Fruit fly (Drosophila melanogaster): ENCODE data around the gene twit.

twit gene

DNA sequence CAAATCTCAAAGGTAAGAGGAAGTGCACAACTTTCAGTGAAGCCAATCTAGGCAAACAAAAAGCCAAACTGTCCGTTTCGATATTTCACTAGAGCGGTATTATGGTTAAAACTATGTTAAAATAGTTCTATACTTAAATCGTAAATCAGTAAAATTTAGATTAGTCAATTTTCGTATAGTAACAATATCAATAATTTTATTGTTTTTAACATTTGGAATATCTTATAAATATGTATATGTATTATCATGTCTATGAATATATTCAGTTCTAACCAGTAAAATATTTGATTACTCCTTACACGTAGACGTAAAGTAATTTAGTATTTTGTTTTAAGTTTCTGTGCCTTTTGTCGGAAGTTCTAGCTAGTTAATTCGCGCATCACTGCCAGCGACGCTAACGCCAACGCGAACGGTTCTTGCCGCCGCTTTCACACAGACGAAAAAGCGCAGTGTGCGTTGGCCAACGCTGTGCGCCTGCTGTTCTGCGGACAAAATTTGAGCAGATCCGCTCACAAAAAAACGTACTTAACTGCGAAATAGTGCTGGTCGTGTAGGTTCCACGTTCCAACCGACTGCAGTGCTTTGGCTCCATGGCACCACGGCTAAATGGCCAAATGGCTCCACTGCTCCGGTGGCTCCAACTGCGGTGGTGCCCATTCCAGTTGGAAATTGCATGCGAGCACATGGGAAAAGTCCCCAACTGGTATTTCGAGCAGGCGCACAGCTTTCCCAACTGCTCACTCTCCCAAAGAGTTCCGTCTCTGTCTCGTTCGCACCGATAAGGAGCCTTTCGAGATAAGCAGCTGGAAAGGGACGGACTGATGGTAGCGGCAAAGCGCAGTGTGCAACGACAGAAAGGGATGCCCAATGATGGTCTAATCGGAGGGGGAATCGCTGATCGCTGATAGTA lies 28.9 kb upstream of the twit start (continued):
- TF ChIP-seq CG17328 (GFP tag; IDR thresholded peaks at IDR 0.05): 0 out of 2 replicates have a peak, but pooled peaks have one; percentile 25

DNA sequence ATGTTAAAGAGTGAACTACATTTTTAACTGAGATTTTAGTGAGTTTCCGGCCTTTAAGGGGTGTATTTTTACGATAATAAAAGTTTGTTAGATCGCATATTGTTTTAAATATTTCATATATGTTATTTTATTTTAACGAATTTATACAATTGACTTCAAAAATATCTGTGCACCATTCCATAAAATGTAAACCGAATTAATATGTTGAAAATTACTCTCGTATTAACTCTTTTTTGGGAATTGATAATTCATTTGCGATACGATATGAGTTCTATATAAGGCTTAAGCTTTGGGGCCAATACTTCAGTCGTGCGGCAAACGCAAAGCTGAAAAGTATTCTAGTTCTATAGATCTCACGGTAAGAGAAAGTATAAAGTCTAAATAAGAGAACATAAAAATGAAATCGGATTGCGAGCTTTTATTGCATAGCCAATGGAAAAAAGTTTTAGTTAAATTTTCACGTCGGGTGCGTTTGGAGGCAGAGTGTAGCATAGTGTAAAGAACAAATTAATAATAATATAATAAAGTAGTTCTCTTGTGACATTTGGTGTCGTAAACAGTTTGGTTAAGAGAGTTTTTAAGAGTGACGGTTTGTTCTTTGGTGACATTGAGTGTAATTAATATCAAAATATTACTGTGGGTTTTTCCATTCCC lies 28.1 kb upstream of the twit start:
- TF ChIP-seq prd (optimal IDR thresholded peaks at IDR 0.05) (no peak), prd (GFP tag; IDR thresholded peaks at IDR 0.05) (no peak), gcm (GFP tag; optimal IDR thresholded peaks at IDR 0.05) (no peak), CG7928 (GFP tag; optimal IDR thresholded peaks at IDR 0.05) (no peak), fru (optimal IDR thresholded peaks at IDR 0.05) (no peak), CG1832 (GFP tag; optimal IDR thresholded peaks at IDR 0.05) (no peak), Side (GFP tag; optimal IDR thresholded peaks at IDR 0.05) (no peak), bsh (GFP tag; optimal IDR thresholded peaks at IDR 0.05) (no peak), CG13894 (tag; optimal IDR thresholded peaks at IDR 0.05) (peak; percentile 23), CG6654 (GFP tag; optimal IDR thresholded peaks at IDR 0.05) (no peak), CG3281 (GFP tag; optimal IDR thresholded peaks at IDR 0.05) (no peak), da (GFP tag; optimal IDR thresholded peaks at IDR 0.05) (no peak), HLH4C (GFP tag; IDR thresholded peaks at IDR 0.05; ENCODE audit: partially characterized antibody) (no peak), CG11696 (GFP tag; IDR thresholded peaks at IDR 0.05) (no peak), Rx (GFP tag; IDR thresholded peaks at IDR 0.05) (no peak), scrt (GFP tag; optimal IDR thresholded peaks at IDR 0.05) (no peak), CG8359 (GFP tag; optimal IDR thresholded peaks at IDR 0.05; ENCODE audit: borderline replicate concordance) (no peak), Spps (tag; optimal IDR thresholded peaks at IDR 0.05) (no peak), zfh1 (GFP tag; IDR thresholded peaks at IDR 0.05) (no peak), rib (GFP tag; IDR thresholded peaks at IDR 0.05) (0 out of 2 replicates have a peak, but pooled peaks have one; percentile 24), kay (GFP tag; optimal IDR thresholded peaks at IDR 0.05) (no peak), CG8281 (tag; optimal IDR thresholded peaks at IDR 0.05) (no peak), pum (GFP tag; optimal IDR thresholded peaks at IDR 0.05) (no peak), sob (GFP tag; IDR thresholded peaks at IDR 0.05) (no peak), grn (GFP tag; optimal IDR thresholded peaks at IDR 0.05) (no peak), CG31441 (GFP tag; IDR thresholded peaks at IDR 0.05) (no peak), tup (GFP tag; optimal IDR thresholded peaks at IDR 0.05) (no peak), cg (GFP tag; optimal IDR thresholded peaks at IDR 0.05) (no peak), CG7786 (GFP tag; optimal IDR thresholded peaks at IDR 0.05) (no peak), danr (GFP tag; IDR thresholded peaks at IDR 0.05) (no peak), pzg (GFP tag; optimal IDR thresholded peaks at IDR 0.05) (no peak), lab (GFP tag; optimal IDR thresholded peaks at IDR 0.05) (no peak), pfk (GFP tag; optimal IDR thresholded peaks at IDR 0.05) (no peak), inv (GFP tag; IDR thresholded peaks at IDR 0.05; ENCODE audit: partially characterized antibody) (no peak), Elba2 (GFP tag; optimal IDR thresholded peaks at IDR 0.05) (no peak), CG9876 (GFP tag; optimal IDR thresholded peaks at IDR 0.05) (no peak), CG17328 (GFP tag; IDR thresholded peaks at IDR 0.05) (no peak), dpn (GFP tag; optimal IDR thresholded peaks at IDR 0.05) (no peak), Hand (GFP tag; optimal IDR thresholded peaks at IDR 0.05) (no peak), CG2116 (GFP tag; optimal IDR thresholded peaks at IDR 0.05) (no peak), Asciz (GFP tag; optimal IDR thresholded peaks at IDR 0.05) (no peak), sug (tag; optimal IDR thresholded peaks at IDR 0.05) (peak; percentile 7), CG3163 (GFP tag; optimal IDR thresholded peaks at IDR 0.05) (peak; percentile 78), nmo (GFP tag; optimal IDR thresholded peaks at IDR 0.05) (no peak), abd-A (tag; optimal IDR thresholded peaks at IDR 0.05) (no peak), CG6272 (GFP tag; IDR thresholded peaks at IDR 0.05) (no peak)

Data from whole organism, embryonic.